Worm (Caenorhabditis elegans) whole organism, L1 larva: ENCODE data around the gene tmem-138.

Source experiments
- elt-2 ChIP-seq: sonication (generic microtip); optimal IDR thresholded peaks from 2 replicates; lab custom pipeline; 2016; ENCODE audit warnings: missing genetic modification characterization, mild to moderate bottlenecking, inconsistent platforms, missing compliant biosample characterization, missing genetic modification reagents
- jun-1 ChIP-seq: fragments of 150-350 bp; optimal IDR thresholded peaks from 2 replicates; lab custom pipeline; 2014; ENCODE audit warnings: missing biosample characterization, missing genetic modification reagents, missing genetic modification characterization
- nhr-76 ChIP-seq: sonication (generic microtip); optimal IDR thresholded peaks from 2 replicates; lab custom pipeline; 2017; ENCODE audit warnings: missing biosample characterization, missing genetic modification characterization
- pag-3 ChIP-seq: sonication (generic microtip); optimal IDR thresholded peaks from 2 replicates; lab custom pipeline; 2017; ENCODE audit warnings: missing genetic modification characterization, mild to moderate bottlenecking, missing compliant biosample characterization, antibody characterized with exemption, borderline replicate concordance; ENCODE audit not compliant: insufficient read depth
- unc-62 ChIP-seq: fragments of 150-350 bp; optimal IDR thresholded peaks from 2 replicates; lab custom pipeline; 2014; ENCODE audit warnings: missing biosample characterization, missing genetic modification reagents, missing genetic modification characterization

DNA sequence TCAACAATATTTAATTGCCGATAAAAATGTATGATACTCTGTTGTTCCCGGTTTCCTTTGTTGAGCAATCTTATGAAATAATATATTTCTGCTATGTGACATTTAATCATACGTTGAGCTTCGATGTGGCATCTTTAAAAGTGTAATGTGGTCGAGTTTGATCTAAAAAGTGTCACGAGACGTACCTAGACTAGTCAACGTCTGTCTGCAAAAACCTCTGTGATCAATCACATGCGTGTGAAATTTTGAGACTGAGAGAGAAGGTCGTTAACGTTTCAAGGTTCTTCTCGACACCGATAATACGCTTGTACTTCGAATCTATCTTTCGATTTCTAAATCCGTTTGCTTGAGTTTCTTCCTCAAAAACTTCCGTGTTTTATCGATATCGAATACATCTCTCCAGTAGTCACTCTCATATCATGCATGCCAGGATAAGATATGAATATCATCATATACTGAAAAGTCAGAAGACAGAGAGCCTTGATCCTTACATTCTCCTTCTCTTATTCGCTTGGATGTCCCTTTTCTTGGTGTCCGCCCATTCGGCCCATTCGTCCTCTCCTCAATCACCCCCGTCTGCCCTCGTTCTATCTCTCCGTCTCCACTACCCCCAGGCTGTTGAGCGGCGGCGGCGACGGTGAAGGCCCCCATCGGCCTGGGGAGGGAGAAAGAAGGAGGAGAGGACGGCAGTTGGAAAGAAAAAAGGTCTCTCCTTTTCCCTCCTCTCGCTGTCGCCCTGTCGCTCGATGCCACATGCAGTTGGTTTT is 28.7 kb upstream of the tmem-138 start:
- TF ChIP-seq nhr-76 = no peak
- TF ChIP-seq jun-1 (tag; lab: Kevin White, UChicago) = no peak
- no peak for TF ChIP-seq unc-62
- peak; percentile 17 for TF ChIP-seq elt-2 (tag; lab: Kevin White, UChicago)
- peak; percentile 81 for TF ChIP-seq pag-3
